Worm (Caenorhabditis elegans) whole organism, L4 larva: Measurements from ENCODE around the gene cyld-1.

Experiments used
- ama-1 ChIP-seq: fragments of 150-350 bp; optimal IDR thresholded peaks from 2 replicates; lab custom pipeline; 2014; ENCODE audit warnings: inconsistent platforms, mixed read lengths
- ceh-82 ChIP-seq: sonication (generic microtip); optimal IDR thresholded peaks from 2 replicates; lab custom pipeline; 2017; ENCODE audit warnings: missing biosample characterization, missing genetic modification characterization
- ces-1 ChIP-seq: fragments of 150-350 bp; sonication (generic microtip); optimal IDR thresholded peaks from 4 replicates; lab custom pipeline; 2014; ENCODE audit warnings: missing biosample characterization, missing genetic modification reagents, missing genetic modification characterization
- daf-12 ChIP-seq: fragments of 150-350 bp; optimal IDR thresholded peaks from 2 replicates; lab custom pipeline; 2014; ENCODE audit warnings: missing biosample characterization, missing genetic modification reagents, missing genetic modification characterization
- duxl-1 ChIP-seq: sonication (generic microtip); optimal IDR thresholded peaks from 2 replicates; lab custom pipeline; 2016; ENCODE audit warnings: mild to moderate bottlenecking, missing genetic modification characterization, moderate library complexity, missing compliant biosample characterization; ENCODE audit not compliant: poor library complexity
- egl-27 ChIP-seq: sonication (generic microtip); optimal IDR thresholded peaks from 3 replicates; lab custom pipeline; 2017; ENCODE audit warnings: missing biosample characterization, missing genetic modification reagents, missing genetic modification characterization
- lsy-2 ChIP-seq, 2 experiments: fragments of 150-350 bp in 1 of 2; sonication (generic microtip) in 1 of 2; optimal IDR thresholded peaks; 2 replicates each; lab custom pipeline; 2014 to 2017; ENCODE audit warnings: missing biosample characterization in 2 of 2, missing genetic modification characterization in 2 of 2
- nhr-25 ChIP-seq: sonication (generic microtip); optimal IDR thresholded peaks from 2 replicates; lab custom pipeline; 2017; ENCODE audit warnings: missing genetic modification characterization, mild to moderate bottlenecking, missing compliant biosample characterization, antibody characterized with exemption, moderate library complexity, borderline replicate concordance; ENCODE audit not compliant: insufficient read depth
- nhr-76 ChIP-seq: fragments of 150-350 bp; optimal IDR thresholded peaks from 2 replicates; lab custom pipeline; 2014; ENCODE audit warnings: missing biosample characterization, missing genetic modification characterization
- snpc-4 ChIP-seq: fragments of 150-350 bp; optimal IDR thresholded peaks from 2 replicates; lab custom pipeline; 2014; ENCODE audit warnings: missing biosample characterization, missing genetic modification characterization
- zag-1 ChIP-seq: fragments of 150-350 bp; optimal IDR thresholded peaks from 2 replicates; lab custom pipeline; 2014; ENCODE audit warnings: missing biosample characterization, missing genetic modification characterization

ce11 chrIII:9867352-9867751, 43.1 kb downstream of the cyld-1 start:
- TF ChIP-seq ces-1 (peak; percentile 51), zag-1 (tag; lab: Kevin White, UChicago) (no peak), ama-1 (lab: Kevin White, UChicago) (no peak), egl-27 (tag; lab: Kevin White, UChicago) (no peak), lsy-2 (tag; optimal IDR thresholded peaks at IDR 0.05; lab: Kevin White, UChicago) (no peak), ceh-82 (tag; lab: Kevin White, UChicago) (no peak), duxl-1 (no peak), snpc-4 (tag; lab: Kevin White, UChicago) (no peak), nhr-76 (tag; lab: Kevin White, UChicago) (no peak), daf-12 (no peak), nhr-25 (tag; lab: Kevin White, UChicago) (no peak)
